Fruit fly (Drosophila melanogaster): ENCODE data around the gene Gr93b.

Gr93b gene

DNA sequence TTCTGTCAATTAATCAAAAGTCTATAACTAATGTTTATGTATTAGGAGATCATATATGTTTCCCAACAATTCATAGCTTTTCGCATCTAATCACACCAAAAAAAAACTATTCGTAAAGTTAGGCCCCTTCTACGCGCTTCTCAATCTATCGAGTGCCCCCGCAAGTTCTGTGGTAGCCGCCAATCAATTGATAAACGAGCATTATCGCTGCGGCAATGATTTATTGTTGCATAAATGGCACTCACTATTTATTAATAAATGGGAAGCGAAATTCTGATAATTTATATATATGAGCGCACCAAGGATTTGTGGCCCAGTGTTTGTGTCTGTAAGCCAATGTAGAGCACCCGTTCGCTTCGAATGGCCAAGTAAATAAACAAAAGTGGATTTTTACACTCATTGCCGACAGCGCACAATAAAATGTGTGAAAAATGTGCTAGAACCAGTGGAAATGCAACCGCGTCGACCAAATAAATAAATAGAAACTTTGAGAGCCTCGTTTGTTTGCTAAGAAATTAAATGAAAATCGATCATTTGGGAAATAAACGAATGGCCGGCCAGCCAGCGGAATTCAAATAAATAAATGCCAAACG, 27.9 kb upstream of the Gr93b start:
- TF ChIP-seq CG8478 (optimal IDR thresholded peaks at IDR 0.05) (no peak), CTCF (optimal IDR thresholded peaks at IDR 0.05) (no peak)

DNA sequence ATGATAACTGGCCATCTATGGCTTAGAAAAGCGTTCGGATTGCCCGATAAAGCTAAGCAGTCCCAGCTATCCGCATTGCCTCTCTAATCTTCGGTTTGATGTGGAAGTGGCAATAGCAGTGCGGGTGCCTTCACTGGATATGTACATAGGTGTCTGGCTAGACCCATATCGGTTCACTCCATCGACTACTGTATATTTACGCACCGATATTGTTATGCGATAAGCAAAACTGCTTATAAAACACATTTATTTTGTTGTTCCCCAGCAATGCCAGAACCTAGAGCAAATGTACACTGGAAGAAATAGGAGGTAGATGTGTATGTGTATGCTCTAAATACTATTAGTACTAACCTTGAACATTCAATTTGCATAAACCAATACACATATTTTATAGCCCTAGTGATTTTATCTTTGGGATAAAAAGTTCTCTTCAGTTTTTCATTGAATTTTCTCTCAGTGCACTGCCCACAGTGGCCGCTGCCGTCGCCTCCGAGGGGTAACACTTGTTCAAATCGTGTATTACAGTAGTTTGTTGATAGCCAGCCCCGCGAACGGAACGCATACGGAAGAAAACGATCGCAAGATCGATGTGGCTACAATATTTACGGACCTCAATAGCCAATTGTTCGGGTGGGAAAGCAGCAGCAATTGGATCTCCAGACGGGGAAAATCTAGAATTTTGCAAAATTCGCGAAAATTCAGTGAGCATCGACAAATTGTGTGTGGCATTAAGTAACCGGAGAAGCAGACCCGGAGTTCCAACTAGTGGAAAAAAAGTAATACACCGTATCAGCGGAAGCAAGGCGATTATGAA, 26.8 kb upstream of the Gr93b start, which contains the start of gene CG31431:
TSS of gene CG31431 (plus strand) at position 524 of the 814 bp plus-strand sequence.
- TF ChIP-seq CG8478 (optimal IDR thresholded peaks at IDR 0.05): no peak

dm6 chr3R:21869464-21870100, 26.0 kb upstream of the Gr93b start, which contains the start of gene CG31174:
Gene CG31174 (minus strand): TSS chr3R:21869514.
- TF ChIP-seq CG8478 (optimal IDR thresholded peaks at IDR 0.05) (no peak), CTCF (optimal IDR thresholded peaks at IDR 0.05) (no peak)

DNA sequence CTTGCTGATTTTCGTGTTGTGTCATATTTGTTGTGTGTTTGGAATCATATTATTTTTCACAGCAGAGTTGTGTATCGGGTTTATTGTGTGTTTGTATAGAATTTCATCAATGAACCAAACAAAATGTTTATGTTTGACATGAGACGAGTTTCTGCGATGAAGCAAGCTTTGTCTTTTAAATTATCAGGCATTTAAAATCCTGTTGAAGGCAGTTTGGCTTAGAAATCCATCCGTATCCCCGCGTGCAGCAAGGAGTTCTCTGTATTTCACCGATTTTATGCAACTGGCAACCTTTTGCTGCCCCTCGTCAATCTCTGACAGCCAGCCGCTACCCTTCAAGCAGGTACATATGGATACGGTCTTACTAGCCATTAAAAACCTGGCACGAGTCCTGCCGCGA, 24.3 kb upstream of the Gr93b start, which contains the start of the genes CG6569 and Cby:
TSS of gene CG6569 (minus strand) at position 101 of the 400 bp plus-strand sequence.
TSS of gene Cby (plus strand) at position 185 of the 400 bp plus-strand sequence.
- TF ChIP-seq CTCF (optimal IDR thresholded peaks at IDR 0.05): no peak
- no peak for TF ChIP-seq CG8478 (optimal IDR thresholded peaks at IDR 0.05)

DNA sequence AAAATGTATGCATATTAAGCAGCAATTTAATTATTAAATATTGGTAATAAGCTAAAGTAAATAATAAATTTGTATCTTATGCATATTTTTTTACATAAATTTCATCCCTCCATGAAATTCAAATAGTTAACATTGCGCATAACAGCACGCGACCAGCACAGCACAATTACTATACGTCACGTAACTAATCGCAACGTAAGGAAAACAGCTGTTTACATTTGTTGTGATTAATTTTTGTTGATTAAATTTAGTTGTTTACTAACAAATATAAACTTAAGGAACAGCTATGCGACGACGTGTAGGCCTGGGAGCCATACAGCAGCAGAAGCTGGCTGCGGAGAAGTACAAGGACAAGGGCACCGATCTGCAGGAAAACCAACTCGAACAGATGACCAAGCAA, 21.4 kb upstream of the Gr93b start, which contains the start of gene lsn:
TSS of gene lsn (plus strand) at position 177 of the 400 bp plus-strand sequence.
- TF ChIP-seq CTCF (optimal IDR thresholded peaks at IDR 0.05) (no peak), CG8478 (optimal IDR thresholded peaks at IDR 0.05) (no peak)

DNA sequence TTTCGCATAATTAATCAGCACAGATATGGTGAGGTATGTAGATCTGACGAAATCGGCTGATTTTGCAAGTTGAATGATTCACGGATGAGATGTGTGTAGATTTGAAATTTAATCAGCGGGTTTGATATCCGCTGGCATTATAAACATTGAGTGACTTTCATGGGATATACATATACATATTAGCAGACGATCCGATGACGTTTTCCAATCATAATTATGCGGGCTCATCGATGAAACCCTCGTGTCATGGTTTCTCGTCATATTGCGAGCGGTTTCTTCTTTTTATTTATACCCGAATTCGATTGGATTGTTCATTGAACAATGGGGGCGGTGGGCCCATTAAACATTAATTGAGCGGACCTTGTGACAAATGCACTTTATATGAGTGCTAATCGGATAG, 20.9 kb upstream of the Gr93b start:
- no peak for TF ChIP-seq CTCF (optimal IDR thresholded peaks at IDR 0.05)
- TF ChIP-seq CG8478 (optimal IDR thresholded peaks at IDR 0.05): no peak

- TF ChIP-seq CTCF (optimal IDR thresholded peaks at IDR 0.05): no peak
- no peak for TF ChIP-seq CG8478 (optimal IDR thresholded peaks at IDR 0.05)
Observed at dm6 chr3R:21863817-21864384, 20.3 kb upstream of the Gr93b start.

dm6 chr3R:21862868-21863267, 19.3 kb upstream of the Gr93b start:
- TF ChIP-seq CG8478 (optimal IDR thresholded peaks at IDR 0.05) (no peak), CTCF (optimal IDR thresholded peaks at IDR 0.05) (no peak)

- no peak for TF ChIP-seq CTCF (optimal IDR thresholded peaks at IDR 0.05)
- TF ChIP-seq CG8478 (optimal IDR thresholded peaks at IDR 0.05): no peak
Observed at dm6 chr3R:21862137-21862850, 18.7 kb upstream of the Gr93b start.

DNA sequence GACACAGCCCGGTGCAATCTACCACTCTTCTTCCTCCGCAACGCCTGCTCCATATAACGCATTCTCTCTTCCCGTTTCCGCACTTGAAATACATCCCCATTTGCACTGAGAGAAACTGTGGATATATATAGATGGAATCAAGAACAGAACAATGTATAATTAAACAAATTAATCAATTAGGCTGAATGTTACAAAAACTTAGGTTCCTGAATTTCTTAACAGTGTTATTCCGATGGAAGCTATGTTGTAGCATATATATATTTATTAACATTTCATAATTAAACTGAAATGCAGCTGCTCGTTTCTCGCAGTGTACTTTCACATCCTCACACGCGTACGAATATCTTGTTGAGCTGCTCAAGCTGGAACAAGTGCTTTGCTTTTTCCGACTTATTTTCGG, 15.9 kb upstream of the Gr93b start:
- TF ChIP-seq CTCF (optimal IDR thresholded peaks at IDR 0.05) (no peak), CG8478 (optimal IDR thresholded peaks at IDR 0.05) (no peak)

DNA sequence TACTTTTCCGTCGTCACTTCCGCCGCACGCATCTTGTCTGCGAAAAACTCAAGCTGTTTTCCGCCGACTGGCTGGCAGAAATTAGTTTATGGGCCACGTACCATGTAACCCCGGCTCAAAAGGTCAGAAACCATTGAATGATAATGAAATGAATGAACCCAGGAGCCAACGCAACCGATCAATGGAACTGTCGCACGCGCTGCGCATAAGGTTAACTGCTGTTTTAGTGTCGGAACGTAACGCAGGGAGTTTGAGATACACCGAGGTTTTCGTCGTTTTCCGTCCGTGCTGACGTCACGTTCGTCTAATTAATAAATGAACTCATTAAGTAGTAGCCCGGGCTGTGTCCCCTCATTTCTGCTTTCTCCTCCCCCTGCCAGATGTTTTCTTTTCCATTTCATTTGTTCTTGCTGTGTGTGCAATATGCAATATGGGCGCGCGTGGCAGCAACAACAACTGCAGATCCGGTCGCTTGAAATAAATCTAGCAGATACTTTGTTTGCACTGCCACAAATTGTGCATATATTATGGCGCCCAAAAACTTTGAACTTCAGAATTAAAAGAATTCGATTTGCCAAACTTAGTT, 14.8 kb upstream of the Gr93b start:
- TF ChIP-seq CG8478 (optimal IDR thresholded peaks at IDR 0.05) (no peak), CTCF (optimal IDR thresholded peaks at IDR 0.05) (no peak)

dm6 chr3R:21857509-21857908, 13.9 kb upstream of the Gr93b start:
- TF ChIP-seq CTCF (optimal IDR thresholded peaks at IDR 0.05) (no peak), CG8478 (optimal IDR thresholded peaks at IDR 0.05) (no peak)

- no peak for TF ChIP-seq CG8478 (optimal IDR thresholded peaks at IDR 0.05)
- TF ChIP-seq CTCF (optimal IDR thresholded peaks at IDR 0.05): no peak
Observed at dm6 chr3R:21856873-21857243, 13.3 kb upstream of the Gr93b start.

DNA sequence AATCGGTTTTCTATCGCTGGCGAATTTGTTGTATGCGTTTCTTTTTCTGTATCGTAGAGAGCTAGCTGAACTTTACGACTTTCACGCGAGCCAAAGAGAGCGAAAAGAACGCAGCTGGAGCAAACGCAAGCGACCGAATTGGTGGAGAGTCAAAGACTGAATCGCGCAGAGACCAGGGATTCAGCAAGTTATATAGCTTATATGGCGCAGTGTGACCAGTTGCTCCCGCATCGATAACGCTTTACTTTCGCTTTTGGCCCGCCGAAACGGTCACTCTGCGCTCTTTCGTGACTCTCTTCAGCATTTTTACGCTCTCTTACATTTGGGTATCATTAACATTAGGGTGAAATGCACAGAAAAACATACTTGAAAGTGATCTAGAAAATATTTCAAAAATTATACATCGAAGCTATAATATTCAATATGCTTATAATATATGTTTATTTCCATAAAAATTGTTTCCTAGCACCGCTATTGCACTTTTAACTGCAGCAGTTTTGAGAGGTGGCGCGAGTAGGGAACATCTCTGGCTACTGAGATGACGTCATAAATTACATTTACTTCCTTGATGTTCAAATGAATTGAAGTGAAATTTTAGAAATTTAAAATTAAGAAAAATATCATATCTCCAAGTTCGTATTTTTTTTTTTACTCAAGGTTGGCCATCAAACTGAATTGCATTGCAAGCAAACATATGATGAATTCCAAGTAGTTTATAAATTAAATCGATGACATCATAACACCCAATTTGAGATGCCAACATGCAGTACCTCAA, 12.7 kb upstream of the Gr93b start, which contains the start of gene glec:
TSS of gene glec (minus strand) at position 169 of the 775 bp plus-strand sequence.
- TF ChIP-seq CTCF (optimal IDR thresholded peaks at IDR 0.05) (peak in 1 of 2 experiments; percentile 22), CG8478 (optimal IDR thresholded peaks at IDR 0.05) (no peak)
